Worm (Caenorhabditis elegans) whole organism, young adult: Measurements from ENCODE around the gene wht-6.

Source experiments
- F37B4.10 ChIP-seq: fragments of 200-800 bp; sonication (Bioruptor generic); IDR thresholded peaks from 2 replicates; pipeline ENCODE4 v1.3.6; 2022; ENCODE audit warnings: missing genetic modification characterization, missing compliant biosample characterization
- Y67H2A.10 ChIP-seq: fragments of 200-800 bp; sonication (Bioruptor generic); conservative IDR thresholded peaks from 2 replicates; pipeline ENCODE4 v1.3.6; 2022; ENCODE audit warnings: missing genetic modification reagents, missing genetic modification characterization, missing compliant biosample characterization
- atf-7 ChIP-seq: sonication (generic microtip); optimal IDR thresholded peaks from 2 replicates; lab custom pipeline; 2017; ENCODE audit warnings: mild to moderate bottlenecking, missing genetic modification characterization, missing compliant biosample characterization
- ceh-27 ChIP-seq: fragments of 200-800 bp; sonication (Bioruptor generic); optimal IDR thresholded peaks from 2 replicates; lab custom pipeline; 2018; ENCODE audit warnings: mild to moderate bottlenecking, missing genetic modification characterization, moderate library complexity, missing compliant biosample characterization
- hlh-26 ChIP-seq: fragments of 200-800 bp; sonication (Bioruptor generic); conservative IDR thresholded peaks from 2 replicates; pipeline ENCODE4 v1.3.6; 2022; ENCODE audit warnings: missing genetic modification reagents, missing genetic modification characterization, missing compliant biosample characterization
- mxl-1 ChIP-seq: sonication (generic microtip); optimal IDR thresholded peaks from 2 replicates; lab custom pipeline; 2016; ENCODE audit warnings: missing genetic modification characterization, missing compliant biosample characterization
- unc-62 ChIP-seq: fragments of 150-350 bp; optimal IDR thresholded peaks from 2 replicates; lab custom pipeline; 2014; ENCODE audit warnings: missing biosample characterization, missing genetic modification reagents, missing genetic modification characterization
- ztf-26 ChIP-seq: sonication (generic microtip); optimal IDR thresholded peaks from 2 replicates; lab custom pipeline; 2017; ENCODE audit warnings: missing genetic modification characterization, missing compliant biosample characterization

DNA sequence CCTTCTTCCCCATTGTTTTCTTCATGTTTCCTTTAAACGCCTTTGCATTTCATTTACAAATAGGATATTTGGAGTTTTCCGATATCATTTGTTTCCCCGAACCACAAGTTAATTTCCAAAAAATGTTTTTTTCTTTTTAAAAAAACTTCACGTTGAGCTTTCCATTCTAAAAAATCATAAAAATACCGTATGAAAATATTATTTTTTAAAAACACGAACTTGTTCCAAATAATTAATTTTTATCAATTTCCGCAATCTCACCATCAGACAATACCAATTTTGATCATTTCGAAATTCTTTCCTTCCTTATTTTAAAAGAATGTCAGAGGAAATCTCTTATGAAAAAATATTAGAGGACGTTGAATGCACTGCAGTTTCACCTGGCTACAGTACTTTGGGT is at the start of gene wht-6:
- TF ChIP-seq unc-62 (GFP tag; lab: Kevin White, UChicago) (no peak), hlh-26 (GFP tag; lab: Robert Waterston, UW) (no peak), mxl-1 (tag; lab: Kevin White, UChicago) (no peak), ceh-27 (GFP tag; lab: Kevin White, UChicago) (no peak), atf-7 (tag; lab: Kevin White, UChicago) (no peak), F37B4.10 (GFP tag; lab: Robert Waterston, UW) (no peak), Y67H2A.10 (GFP tag; lab: Robert Waterston, UW) (no peak), ztf-26 (tag; lab: Kevin White, UChicago) (no peak)
